Worm (Caenorhabditis elegans) whole organism, L4/young adult: ENCODE measurements around the gene C34C6.3.

Experiments
- W03F9.2 ChIP-seq: fragments of 150-350 bp; optimal IDR thresholded peaks from 2 replicates; lab custom pipeline; 2014; ENCODE audit warnings: missing biosample characterization, missing genetic modification characterization
- him-1 ChIP-seq: sonication (generic microtip); optimal IDR thresholded peaks from 2 replicates; lab custom pipeline; 2016; ENCODE audit warnings: missing genotype, missing genetic modification reagents, missing genetic modification characterization, missing compliant biosample characterization

- no peak for TF ChIP-seq him-1 (tag; lab: Kevin White, UChicago)
- TF ChIP-seq W03F9.2 (tag; lab: Kevin White, UChicago), result no peak
Measured at ce11 chrII:8679799-8680198, 11.9 kb upstream of the C34C6.3 start.
